Fruit fly (Drosophila melanogaster) Kc167 (cell line): Measurements from ENCODE around the gene CG13455.

Experiments used
- Myc ChIP-seq: fragments of >200 bp; optimal IDR thresholded peaks from 2 replicates; lab custom pipeline; 2017; ENCODE audit warnings: missing external identifiers
- Sin3A ChIP-seq: fragments of >200 bp; optimal IDR thresholded peaks from 2 replicates; lab custom pipeline; 2018; ENCODE audit warnings: missing external identifiers
- h ChIP-seq: fragments of >200 bp; optimal IDR thresholded peaks from 3 replicates; lab custom pipeline; 2018; ENCODE audit warnings: missing external identifiers
- insv ChIP-seq: fragments of >200 bp; optimal IDR thresholded peaks from 3 replicates; lab custom pipeline; 2018; ENCODE audit warnings: missing external identifiers
- psq ChIP-seq: fragments of >200 bp; optimal IDR thresholded peaks from 2 replicates; lab custom pipeline; 2017; ENCODE audit warnings: missing external identifiers
- ttk ChIP-seq: sonication (Bioruptor generic); optimal IDR thresholded peaks from 2 replicates; lab custom pipeline; 2017; ENCODE audit warnings: missing external identifiers

DNA sequence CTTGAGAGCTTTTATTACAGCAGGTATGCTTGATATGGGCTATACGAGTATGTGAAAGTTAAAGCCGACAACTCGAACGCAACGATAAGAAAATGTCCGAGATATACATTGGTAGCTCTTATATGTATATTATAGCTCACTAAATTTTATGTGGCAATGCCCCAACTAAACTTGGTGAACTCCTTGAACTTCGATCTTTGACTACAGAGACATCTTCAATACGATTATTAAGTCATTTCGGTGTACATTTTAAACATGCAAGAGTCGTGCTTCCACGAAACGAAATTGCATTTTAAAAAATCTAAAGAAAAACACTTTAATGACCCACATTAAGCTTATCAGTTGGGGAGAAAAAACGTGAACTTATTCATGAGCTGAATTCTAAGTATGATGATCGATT lies 40.2 kb downstream of the CG13455 start:
- TF ChIP-seq insv (no peak), Sin3A (no peak), h (lab: Kevin White, UChicago) (no peak), Myc (lab: Kevin White, UChicago) (no peak), psq (lab: Kevin White, UChicago) (no peak), ttk (lab: Kevin White, UChicago) (no peak)
